Fruit fly (Drosophila melanogaster) whole organism, embryonic: ENCODE measurements around the gene SmydA-2.
A peak's percentile ranks its signal among the peaks of the same experiment; 100 is the strongest.

ENCODE experiments used
- BEAF-32 ChIP-seq: fragments of 200-800 bp; sonication (Bioruptor generic); optimal IDR thresholded peaks from 3 replicates; lab custom pipeline; 2017; ENCODE audit warnings: missing biosample characterization, missing genetic modification characterization, mild to moderate bottlenecking, moderate library complexity, missing genetic modification reagents
- CG10654 ChIP-seq: fragments of 200-800 bp; sonication (Bioruptor generic); optimal IDR thresholded peaks from 2 replicates; lab custom pipeline; 2016; ENCODE audit warnings: missing biosample characterization, missing genetic modification characterization
- CG11696 ChIP-seq: fragments of 200-800 bp; sonication (Bioruptor generic); IDR thresholded peaks from 2 replicates; pipeline ENCODE4 v1.3.6; 2022; ENCODE audit warnings: missing biosample characterization, missing genetic modification characterization
- CG12071 ChIP-seq: fragments of 200-800 bp; sonication (Bioruptor generic); optimal IDR thresholded peaks from 3 replicates; lab custom pipeline; 2018; ENCODE audit warnings: missing biosample characterization, mild to moderate bottlenecking, missing genetic modification characterization
- CG12391 ChIP-seq: fragments of 200-800 bp; sonication (Bioruptor generic); optimal IDR thresholded peaks from 3 replicates; lab custom pipeline; 2018; ENCODE audit warnings: missing biosample characterization, mild to moderate bottlenecking, missing genetic modification characterization, moderate library complexity
- CG13775 ChIP-seq: fragments of 200-800 bp; sonication (Bioruptor generic); optimal IDR thresholded peaks from 3 replicates; lab custom pipeline; 2017; ENCODE audit warnings: missing biosample characterization, mild to moderate bottlenecking, missing genetic modification characterization
- CG14014 ChIP-seq: fragments of 200-800 bp; sonication (Bioruptor generic); IDR thresholded peaks from 2 replicates; pipeline ENCODE4 v1.3.6; 2022; ENCODE audit warnings: missing biosample characterization, missing genetic modification characterization
- CG17612 ChIP-seq: fragments of 200-800 bp; sonication (Bioruptor generic); IDR thresholded peaks from 2 replicates; pipeline ENCODE4 v1.3.6; 2022; ENCODE audit warnings: missing biosample characterization, missing genetic modification characterization
- CG1832 ChIP-seq: fragments of 200-800 bp; sonication (Bioruptor generic); optimal IDR thresholded peaks from 2 replicates; lab custom pipeline; 2017; ENCODE audit warnings: missing biosample characterization, mild to moderate bottlenecking, missing genetic modification characterization, inconsistent platforms
- CG33213 ChIP-seq: fragments of 200-800 bp; sonication (Bioruptor generic); optimal IDR thresholded peaks from 3 replicates; lab custom pipeline; 2016; ENCODE audit warnings: missing biosample characterization, missing genetic modification characterization
- CG3838 ChIP-seq: fragments of 200-800 bp; sonication (Bioruptor generic); optimal IDR thresholded peaks from 3 replicates; lab custom pipeline; 2016; ENCODE audit warnings: missing biosample characterization, missing genetic modification characterization
- CG4730 ChIP-seq: fragments of 200-800 bp; sonication (Bioruptor generic); IDR thresholded peaks from 2 replicates; pipeline ENCODE4 v1.3.6; 2022; ENCODE audit warnings: missing biosample characterization, missing genetic modification characterization
- CG6175 ChIP-seq: fragments of 200-800 bp; sonication (Bioruptor generic); IDR thresholded peaks from 3 replicates; pipeline ENCODE4 v1.3.6; 2022; ENCODE audit warnings: missing biosample characterization, missing genetic modification characterization
- CG7745 ChIP-seq: fragments of 200-800 bp; sonication (Bioruptor generic); optimal IDR thresholded peaks from 2 replicates; lab custom pipeline; 2018; ENCODE audit warnings: missing biosample characterization, mild to moderate bottlenecking, missing genetic modification characterization, moderate library complexity
- CG8089 ChIP-seq: fragments of 200-800 bp; sonication (Bioruptor generic); optimal IDR thresholded peaks from 3 replicates; lab custom pipeline; 2016; ENCODE audit warnings: missing biosample characterization, missing genetic modification characterization
- CG9437 ChIP-seq: fragments of 200-800 bp; sonication (Bioruptor generic); optimal IDR thresholded peaks from 2 replicates; lab custom pipeline; 2018; ENCODE audit warnings: missing biosample characterization, mild to moderate bottlenecking, missing genetic modification characterization
- CG9609 ChIP-seq: fragments of 200-800 bp; sonication (Bioruptor generic); optimal IDR thresholded peaks from 3 replicates; lab custom pipeline; 2016; ENCODE audit warnings: missing biosample characterization, missing genetic modification characterization
- CG9797 ChIP-seq: fragments of 200-800 bp; sonication (Bioruptor generic); optimal IDR thresholded peaks from 3 replicates; lab custom pipeline; 2018; ENCODE audit warnings: missing biosample characterization, mild to moderate bottlenecking, missing genetic modification characterization
- CHES-1-like ChIP-seq: fragments of 200-800 bp; sonication (Bioruptor generic); optimal IDR thresholded peaks from 2 replicates; lab custom pipeline; 2016; ENCODE audit warnings: missing biosample characterization, missing genetic modification characterization
- Dref ChIP-seq: fragments of 200-800 bp; sonication (Bioruptor generic); IDR thresholded peaks from 2 replicates; pipeline ENCODE4 v1.3.6; 2022; ENCODE audit warnings: missing biosample characterization, missing genetic modification characterization
- H15 ChIP-seq: fragments of 200-800 bp; sonication (Bioruptor generic); IDR thresholded peaks from 3 replicates; pipeline ENCODE4 v1.3.6; 2022; ENCODE audit warnings: missing biosample characterization, missing genetic modification characterization
- Hr39 ChIP-seq: fragments of >200 bp; optimal IDR thresholded peaks from 2 replicates; lab custom pipeline; 2017
- Hsf ChIP-seq: fragments of 200-800 bp; sonication (Bioruptor generic); optimal IDR thresholded peaks from 3 replicates; lab custom pipeline; 2016; ENCODE audit warnings: missing biosample characterization, missing genetic modification characterization
- Mad ChIP-seq: fragments of 200-800 bp; sonication (Bioruptor generic); optimal IDR thresholded peaks from 2 replicates; lab custom pipeline; 2016; ENCODE audit warnings: missing biosample characterization, missing genetic modification characterization
- Nf-YA ChIP-seq: fragments of 200-800 bp; sonication (Bioruptor generic); IDR thresholded peaks from 2 replicates; pipeline ENCODE4 v1.3.6; 2022; ENCODE audit warnings: missing biosample characterization, missing genetic modification characterization
- Scr ChIP-seq: fragments of 200-800 bp; sonication (Bioruptor generic); IDR thresholded peaks from 2 replicates; pipeline ENCODE4 v1.3.6; 2022; ENCODE audit warnings: missing biosample characterization, missing genetic modification characterization; ENCODE audit not compliant: partially characterized antibody
- Side ChIP-seq: fragments of 200-800 bp; sonication (Bioruptor generic); optimal IDR thresholded peaks from 2 replicates; lab custom pipeline; 2016; ENCODE audit warnings: missing biosample characterization, missing genetic modification characterization
- Spps ChIP-seq: fragments of 200-800 bp; sonication (Bioruptor generic); optimal IDR thresholded peaks from 2 replicates; lab custom pipeline; 2018; ENCODE audit warnings: missing biosample characterization, mild to moderate bottlenecking, missing genetic modification characterization
- Taf1 ChIP-seq: fragments of 200-800 bp; sonication (Bioruptor generic); IDR thresholded peaks from 2 replicates; pipeline ENCODE4 v1.3.6; 2022; ENCODE audit warnings: missing biosample characterization, missing genetic modification characterization
- Vsx1 ChIP-seq: fragments of 200-800 bp; sonication (Bioruptor generic); optimal IDR thresholded peaks from 2 replicates; lab custom pipeline; 2017; ENCODE audit warnings: missing biosample characterization, mild to moderate bottlenecking, missing genetic modification characterization, missing genetic modification reagents
- aop ChIP-seq: fragments of 200-800 bp; sonication (Bioruptor generic); IDR thresholded peaks from 2 replicates; pipeline ENCODE4 v1.3.6; 2022; ENCODE audit warnings: missing biosample characterization, missing genetic modification characterization
- az2 ChIP-seq: fragments of 200-800 bp; sonication (Bioruptor generic); optimal IDR thresholded peaks from 3 replicates; lab custom pipeline; 2016; ENCODE audit warnings: missing biosample characterization, missing genetic modification characterization
- bigmax ChIP-seq: fragments of 200-800 bp; sonication (Bioruptor generic); optimal IDR thresholded peaks from 2 replicates; lab custom pipeline; 2018; ENCODE audit warnings: missing biosample characterization, mild to moderate bottlenecking, missing genetic modification characterization
- da ChIP-seq: fragments of 200-800 bp; sonication (Bioruptor generic); optimal IDR thresholded peaks from 2 replicates; lab custom pipeline; 2016; ENCODE audit warnings: missing biosample characterization, missing genetic modification characterization
- fu2 ChIP-seq: fragments of 200-800 bp; sonication (Bioruptor generic); optimal IDR thresholded peaks from 2 replicates; lab custom pipeline; 2016; ENCODE audit warnings: missing biosample characterization, missing genetic modification characterization
- gfzf ChIP-seq: fragments of 200-800 bp; sonication (Bioruptor generic); optimal IDR thresholded peaks from 2 replicates; lab custom pipeline; 2016; ENCODE audit warnings: missing biosample characterization, mild to moderate bottlenecking, missing genetic modification characterization, moderate library complexity
- grn ChIP-seq: fragments of 200-800 bp; sonication (Bioruptor generic); optimal IDR thresholded peaks from 3 replicates; lab custom pipeline; 2017; ENCODE audit warnings: missing biosample characterization, missing genetic modification characterization
- hb ChIP-seq: fragments of 200-800 bp; sonication (Bioruptor generic); IDR thresholded peaks from 3 replicates; pipeline ENCODE4 v1.3.6; 2022; ENCODE audit warnings: missing biosample characterization, missing genetic modification characterization; ENCODE audit not compliant: partially characterized antibody
- lbe ChIP-seq: fragments of 200-800 bp; sonication (Bioruptor generic); optimal IDR thresholded peaks from 2 replicates; lab custom pipeline; 2016; ENCODE audit warnings: missing biosample characterization, mild to moderate bottlenecking, missing genetic modification characterization
- lmd ChIP-seq: fragments of 200-800 bp; sonication (Bioruptor generic); IDR thresholded peaks from 2 replicates; pipeline ENCODE4 v1.3.6; 2022; ENCODE audit warnings: missing biosample characterization, missing genetic modification characterization
- nerfin-2 ChIP-seq: fragments of 200-800 bp; sonication (Bioruptor generic); IDR thresholded peaks from 2 replicates; pipeline ENCODE4 v1.3.6; 2022; ENCODE audit warnings: missing biosample characterization, missing genetic modification characterization; ENCODE audit not compliant: partially characterized antibody
- nom ChIP-seq: fragments of 200-800 bp; sonication (Bioruptor generic); optimal IDR thresholded peaks from 2 replicates; lab custom pipeline; 2017; ENCODE audit warnings: missing biosample characterization, missing genetic modification characterization, mild to moderate bottlenecking, moderate library complexity, missing genetic modification reagents
- repo ChIP-seq: fragments of 200-800 bp; sonication (Bioruptor generic); optimal IDR thresholded peaks from 2 replicates; lab custom pipeline; 2016; ENCODE audit warnings: missing biosample characterization, missing genetic modification characterization
- sc ChIP-seq, 3 experiments: fragments of >200 bp in 2 of 3; fragments of 200-800 bp in 1 of 3; sonication (Bioruptor generic) in 1 of 3; optimal IDR thresholded peaks; 2 replicates in 2 of 3; 3 replicates in 1 of 3; lab custom pipeline; 2017; ENCODE audit warnings: mild to moderate bottlenecking in 1 of 3, missing biosample characterization in 1 of 3, missing genetic modification characterization in 1 of 3, missing genetic modification reagents in 1 of 3
- scrt ChIP-seq: fragments of 200-800 bp; sonication (Bioruptor generic); optimal IDR thresholded peaks from 2 replicates; lab custom pipeline; 2018; ENCODE audit warnings: missing biosample characterization, mild to moderate bottlenecking, missing genetic modification characterization, moderate library complexity
- slbo ChIP-seq: fragments of 200-800 bp; sonication (Bioruptor generic); IDR thresholded peaks from 2 replicates; pipeline ENCODE4 v1.3.6; 2022; ENCODE audit warnings: missing biosample characterization, missing genetic modification characterization
- sr ChIP-seq: fragments of 200-800 bp; sonication (Bioruptor generic); IDR thresholded peaks from 3 replicates; pipeline ENCODE4 v1.3.6; 2022; ENCODE audit warnings: missing biosample characterization, missing genetic modification characterization
- tgo ChIP-seq: fragments of 200-800 bp; sonication (Bioruptor generic); IDR thresholded peaks from 3 replicates; pipeline ENCODE4 v1.3.6; 2022; ENCODE audit warnings: missing biosample characterization, missing genetic modification characterization
- tll ChIP-seq, 2 experiments: fragments of 200-800 bp in 1 of 2; fragments of >200 bp in 1 of 2; sonication (Bioruptor generic) in 1 of 2; optimal IDR thresholded peaks; 2 replicates each; lab custom pipeline; 2017 to 2019; ENCODE audit warnings: missing biosample characterization in 2 of 2, missing genetic modification characterization in 2 of 2, mild to moderate bottlenecking in 1 of 2, moderate library complexity in 1 of 2
- tna ChIP-seq: fragments of 200-800 bp; sonication (Bioruptor generic); IDR thresholded peaks from 2 replicates; pipeline ENCODE4 v1.3.6; 2022; ENCODE audit warnings: missing biosample characterization, missing genetic modification characterization; ENCODE audit not compliant: partially characterized antibody

The SmydA-2 gene

dm6 chr3L:19033154-19033811 lies 30.2 kb upstream of the SmydA-2 start (continued):
- TF ChIP-seq CG4730 (peak; percentile 35; the same call in 1 of the 2 replicates), CG9609 (GFP tag; lab: Kevin White, UChicago) (no peak), CG33213 (GFP tag; lab: Kevin White, UChicago) (no peak), nom (GFP tag; lab: Kevin White, UChicago) (peak; percentile 56), grn (GFP tag; lab: Kevin White, UChicago) (no peak), CG9797 (GFP tag; lab: Kevin White, UChicago) (peak; percentile 20), sr (GFP tag; lab: Robert Waterston, UW) (no peak), H15 (no peak), lmd (peak; percentile 60), gfzf (GFP tag; lab: Kevin White, UChicago) (no peak), hb (GFP tag; lab: Robert Waterston, UW) (no peak), Dref (no peak), CG14014 (GFP tag; lab: Robert Waterston, UW) (peak; percentile 28; the same call in 1 of the 2 replicates), CG6175 (no peak), Side (GFP tag; lab: Kevin White, UChicago) (no peak), CG12391 (peak; percentile 89), Scr (no peak), Hsf (peak; percentile 40), CG17612 (GFP tag; lab: Robert Waterston, UW) (no peak), BEAF-32 (GFP tag; lab: Kevin White, UChicago) (no peak), Taf1 (GFP tag; lab: Robert Waterston, UW) (no peak), CG12071 (GFP tag; lab: Kevin White, UChicago) (no peak), fu2 (GFP tag; lab: Kevin White, UChicago) (no peak), CG13775 (peak; percentile 83), repo (GFP tag; lab: Kevin White, UChicago) (no peak), aop (GFP tag; lab: Robert Waterston, UW) (no peak), sc (optimal IDR thresholded peaks at IDR 0.05; lab: Kevin White, UChicago) (no peak), sc (GFP tag; optimal IDR thresholded peaks at IDR 0.05; lab: Kevin White, UChicago) (peak; percentile 78), CG10654 (GFP tag; lab: Kevin White, UChicago) (peak; percentile 49), Spps (tag; lab: Kevin White, UChicago) (peak; percentile 87), bigmax (GFP tag; lab: Kevin White, UChicago) (no peak), Hr39 (lab: Kevin White, UChicago) (no peak), Nf-YA (GFP tag; lab: Robert Waterston, UW) (no peak), scrt (GFP tag; lab: Kevin White, UChicago) (peak; percentile 6), CG7745 (tag; lab: Kevin White, UChicago) (peak; percentile 43), Mad (peak; percentile 18), CG8089 (GFP tag; lab: Kevin White, UChicago) (no peak), slbo (GFP tag; lab: Robert Waterston, UW) (no peak), tgo (GFP tag; lab: Robert Waterston, UW) (peak; percentile 59; the same call in 1 of the 3 replicates), lbe (GFP tag; lab: Kevin White, UChicago) (peak; percentile 53), da (GFP tag; lab: Kevin White, UChicago) (no peak), CG1832 (no peak), az2 (GFP tag; lab: Kevin White, UChicago) (peak; percentile 81), tna (no peak), CHES-1-like (no peak), CG11696 (GFP tag; lab: Robert Waterston, UW) (peak; percentile 43; the same call in 1 of the 2 replicates), tll (GFP tag; optimal IDR thresholded peaks at IDR 0.05; lab: Kevin White, UChicago) (peak in 1 of 2 experiments; percentile 52), CG3838 (GFP tag; lab: Kevin White, UChicago) (no peak), CG9437 (GFP tag; lab: Kevin White, UChicago) (peak; percentile 38), nerfin-2 (no peak), Vsx1 (peak; percentile 26)
